Fruit fly (Drosophila melanogaster) whole organism, prepupa: ENCODE results near the gene CG9701.

ENCODE experiments used
- CG10631 ChIP-seq: fragments of 200-800 bp; sonication (Bioruptor generic); optimal IDR thresholded peaks from 2 replicates; lab custom pipeline; 2016; ENCODE audit warnings: missing biosample characterization, missing genetic modification characterization
- CG16779 ChIP-seq: fragments of 200-800 bp; sonication (Bioruptor generic); optimal IDR thresholded peaks from 3 replicates; lab custom pipeline; 2017; ENCODE audit warnings: missing biosample characterization, mild to moderate bottlenecking, missing genetic modification characterization
- CG3032 ChIP-seq: fragments of 200-800 bp; optimal IDR thresholded peaks from 2 replicates; lab custom pipeline; 2019; ENCODE audit warnings: missing biosample characterization, mild to moderate bottlenecking, missing genetic modification characterization, moderate library complexity
- CG31627 ChIP-seq: fragments of 200-800 bp; sonication (Bioruptor generic); optimal IDR thresholded peaks from 3 replicates; lab custom pipeline; 2016; ENCODE audit warnings: missing biosample characterization, missing genetic modification characterization
- CG32006 ChIP-seq: fragments of 200-800 bp; sonication (Bioruptor generic); optimal IDR thresholded peaks from 3 replicates; lab custom pipeline; 2017; ENCODE audit warnings: missing biosample characterization, mild to moderate bottlenecking, missing genetic modification characterization
- CG3919 ChIP-seq: fragments of 200-800 bp; sonication (Bioruptor generic); optimal IDR thresholded peaks from 3 replicates; lab custom pipeline; 2016; ENCODE audit warnings: missing biosample characterization, missing genetic modification characterization
- CG4318 ChIP-seq: fragments of 200-800 bp; sonication (Bioruptor generic); optimal IDR thresholded peaks from 3 replicates; lab custom pipeline; 2017; ENCODE audit warnings: missing biosample characterization, mild to moderate bottlenecking, missing genetic modification characterization
- CG6163 ChIP-seq: fragments of 200-800 bp; sonication (Bioruptor generic); IDR thresholded peaks from 3 replicates; pipeline ENCODE4 v1.3.6; 2022; ENCODE audit warnings: missing biosample characterization, missing genetic modification characterization
- CG6276 ChIP-seq: fragments of 200-800 bp; sonication (Bioruptor generic); optimal IDR thresholded peaks from 2 replicates; lab custom pipeline; 2017; ENCODE audit warnings: missing biosample characterization, mild to moderate bottlenecking, missing genetic modification characterization
- CG6808 ChIP-seq: fragments of 200-800 bp; sonication (Bioruptor generic); optimal IDR thresholded peaks from 3 replicates; lab custom pipeline; 2017; ENCODE audit warnings: missing biosample characterization, missing genetic modification characterization, mild to moderate bottlenecking, moderate library complexity, missing genetic modification reagents
- CG6854 ChIP-seq: fragments of 200-800 bp; sonication (Bioruptor generic); optimal IDR thresholded peaks from 2 replicates; lab custom pipeline; 2017; ENCODE audit warnings: missing biosample characterization, mild to moderate bottlenecking, missing genetic modification characterization
- CG8119 ChIP-seq: fragments of 200-800 bp; sonication (Bioruptor generic); IDR thresholded peaks from 3 replicates; pipeline ENCODE4 v1.3.6; 2022; ENCODE audit warnings: missing biosample characterization, missing genetic modification characterization
- CG8319 ChIP-seq: fragments of 200-800 bp; sonication (Bioruptor generic); optimal IDR thresholded peaks from 3 replicates; lab custom pipeline; 2016; ENCODE audit warnings: missing biosample characterization, missing genetic modification characterization
- Eip78C ChIP-seq: fragments of 200-800 bp; sonication (Bioruptor generic); peaks from one replicate; lab custom pipeline; 2016; ENCODE audit warnings: missing biosample characterization, missing genetic modification characterization
- Eip93F ChIP-seq: fragments of 200-800 bp; sonication (Bioruptor generic); optimal IDR thresholded peaks from 2 replicates; lab custom pipeline; 2016; ENCODE audit warnings: missing biosample characterization, mild to moderate bottlenecking, missing genetic modification characterization
- Ets21C ChIP-seq: fragments of 200-800 bp; sonication (Bioruptor generic); optimal IDR thresholded peaks from 3 replicates; lab custom pipeline; 2016; ENCODE audit warnings: missing biosample characterization, missing genetic modification characterization
- Ets96B ChIP-seq: fragments of 200-800 bp; optimal IDR thresholded peaks from 2 replicates; lab custom pipeline; 2019; ENCODE audit warnings: missing biosample characterization, mild to moderate bottlenecking, missing genetic modification characterization, moderate library complexity
- Hr38 ChIP-seq: sonication (Bioruptor generic); optimal IDR thresholded peaks from 2 replicates; lab custom pipeline; 2016; ENCODE audit warnings: missing biosample characterization, missing genetic modification characterization
- Hr39 ChIP-seq: fragments of 200-800 bp; sonication (Bioruptor generic); optimal IDR thresholded peaks from 2 replicates; lab custom pipeline; 2016; ENCODE audit warnings: missing biosample characterization, missing genetic modification characterization
- Lpt ChIP-seq: fragments of 200-800 bp; sonication (Bioruptor generic); optimal IDR thresholded peaks from 3 replicates; lab custom pipeline; 2016; ENCODE audit warnings: missing biosample characterization, missing genetic modification characterization
- Met ChIP-seq: fragments of 200-800 bp; sonication (Bioruptor generic); optimal IDR thresholded peaks from 3 replicates; lab custom pipeline; 2016; ENCODE audit warnings: missing biosample characterization, missing genetic modification characterization
- OdsH ChIP-seq: fragments of 200-800 bp; sonication (Bioruptor generic); optimal IDR thresholded peaks from 3 replicates; lab custom pipeline; 2016; ENCODE audit warnings: missing biosample characterization, missing genetic modification characterization
- Smox ChIP-seq: fragments of 200-800 bp; sonication (Bioruptor generic); optimal IDR thresholded peaks from 3 replicates; lab custom pipeline; 2016; ENCODE audit warnings: missing biosample characterization, missing genetic modification characterization
- Sox102F ChIP-seq: fragments of 200-800 bp; sonication (Bioruptor generic); optimal IDR thresholded peaks from 2 replicates; lab custom pipeline; 2016; ENCODE audit warnings: missing biosample characterization, mild to moderate bottlenecking, missing genetic modification characterization
- Sox15 ChIP-seq: fragments of 200-800 bp; sonication (Bioruptor generic); optimal IDR thresholded peaks from 3 replicates; lab custom pipeline; 2016; ENCODE audit warnings: missing biosample characterization, missing genetic modification characterization
- acj6 ChIP-seq: fragments of 200-800 bp; sonication (Bioruptor generic); optimal IDR thresholded peaks from 3 replicates; lab custom pipeline; 2016; ENCODE audit warnings: missing biosample characterization, missing genetic modification characterization
- dsx ChIP-seq: fragments of 200-800 bp; optimal IDR thresholded peaks from 3 replicates; lab custom pipeline; 2019; ENCODE audit warnings: missing biosample characterization, mild to moderate bottlenecking, missing genetic modification characterization, moderate library complexity; ENCODE audit not compliant: poor library complexity, severe bottlenecking
- eg ChIP-seq: fragments of 200-800 bp; sonication (Bioruptor generic); IDR thresholded peaks from 3 replicates; pipeline ENCODE4 v1.3.6; 2022; ENCODE audit warnings: missing biosample characterization, missing genetic modification characterization
- esn ChIP-seq: fragments of 200-800 bp; sonication (Bioruptor generic); optimal IDR thresholded peaks from 2 replicates; lab custom pipeline; 2016; ENCODE audit warnings: missing biosample characterization, mild to moderate bottlenecking, missing genetic modification characterization, moderate library complexity
- fd59A ChIP-seq: fragments of 200-800 bp; sonication (Bioruptor generic); optimal IDR thresholded peaks from 2 replicates; lab custom pipeline; 2017; ENCODE audit warnings: missing biosample characterization, mild to moderate bottlenecking, missing genetic modification characterization, missing genetic modification reagents
- fd85E ChIP-seq: fragments of 200-800 bp; sonication (Bioruptor generic); optimal IDR thresholded peaks from 3 replicates; lab custom pipeline; 2016; ENCODE audit warnings: missing biosample characterization, missing genetic modification characterization
- fkh ChIP-seq: fragments of 200-800 bp; sonication (Bioruptor generic); optimal IDR thresholded peaks from 3 replicates; lab custom pipeline; 2017; ENCODE audit warnings: missing biosample characterization, mild to moderate bottlenecking, missing genetic modification characterization, moderate library complexity
- net ChIP-seq: fragments of 200-800 bp; sonication (Bioruptor generic); optimal IDR thresholded peaks from 3 replicates; lab custom pipeline; 2016; ENCODE audit warnings: missing biosample characterization, missing genetic modification characterization
- pdm3 ChIP-seq: fragments of 200-800 bp; sonication (Bioruptor generic); optimal IDR thresholded peaks from 3 replicates; lab custom pipeline; 2016; ENCODE audit warnings: missing biosample characterization, missing genetic modification characterization
- salr ChIP-seq, 2 experiments: fragments of 200-800 bp; sonication (Bioruptor generic); optimal IDR thresholded peaks; 3 replicates each; lab custom pipeline; 2016 to 2018; ENCODE audit warnings: missing biosample characterization in 2 of 2, missing genetic modification characterization in 2 of 2, mild to moderate bottlenecking in 1 of 2
- spab ChIP-seq: fragments of 200-800 bp; sonication (Bioruptor generic); optimal IDR thresholded peaks from 2 replicates; lab custom pipeline; 2017; ENCODE audit warnings: missing biosample characterization, mild to moderate bottlenecking, missing genetic modification characterization, missing genetic modification reagents
- ss ChIP-seq, 2 experiments: fragments of 200-800 bp; sonication (Bioruptor generic); optimal IDR thresholded peaks; 2 replicates in 1 of 2; 3 replicates in 1 of 2; lab custom pipeline; 2017 to 2018; ENCODE audit warnings: mild to moderate bottlenecking in 2 of 2, missing biosample characterization in 2 of 2, missing genetic modification characterization in 2 of 2, moderate library complexity in 1 of 2
- svp ChIP-seq: fragments of 200-800 bp; sonication (Bioruptor generic); peaks from one replicate; lab custom pipeline; 2016; ENCODE audit warnings: missing biosample characterization, missing genetic modification characterization
- topi ChIP-seq: fragments of 200-800 bp; sonication (Bioruptor generic); optimal IDR thresholded peaks from 3 replicates; lab custom pipeline; 2016; ENCODE audit warnings: missing biosample characterization, missing genetic modification characterization
- vri ChIP-seq: fragments of 200-800 bp; sonication (Bioruptor generic); optimal IDR thresholded peaks from 3 replicates; lab custom pipeline; 2016; ENCODE audit warnings: missing biosample characterization, mild to moderate bottlenecking, missing genetic modification characterization

CG9701 gene

dm6 chr3L:16741660-16742059 lies 8.3 kb downstream of the CG9701 start:
- TF ChIP-seq CG16779 (tag; lab: Kevin White, UChicago) (no peak), dsx (peak; percentile 46), Sox102F (GFP tag; lab: Kevin White, UChicago) (no peak), CG4318 (GFP tag; lab: Kevin White, UChicago) (no peak), CG3032 (no peak)

- no peak for TF ChIP-seq Sox15 (GFP tag; lab: Kevin White, UChicago)
- TF ChIP-seq pdm3 (GFP tag; lab: Kevin White, UChicago) = no peak
- TF ChIP-seq Hr39 (GFP tag; lab: Kevin White, UChicago) = no peak
- no peak for TF ChIP-seq CG6854 (GFP tag; lab: Kevin White, UChicago)
- no peak for TF ChIP-seq Hr38 (GFP tag; lab: Kevin White, UChicago)
- TF ChIP-seq Eip78C (GFP tag; lab: Kevin White, UChicago) = no peak
- no peak for TF ChIP-seq CG16779 (tag; lab: Kevin White, UChicago)
- no peak for TF ChIP-seq CG8319
- TF ChIP-seq Ets21C (GFP tag; lab: Kevin White, UChicago) = no peak
- TF ChIP-seq net = no peak
- TF ChIP-seq CG6163 = no peak
- no peak for TF ChIP-seq CG31627 (GFP tag; lab: Kevin White, UChicago)
- TF ChIP-seq CG10631 (GFP tag; lab: Kevin White, UChicago) = no peak
- no peak for TF ChIP-seq OdsH (GFP tag; lab: Kevin White, UChicago)
- TF ChIP-seq CG6276 (GFP tag; lab: Kevin White, UChicago) = no peak
- no peak for TF ChIP-seq spab (GFP tag; lab: Kevin White, UChicago)
- no peak for TF ChIP-seq salr (GFP tag; optimal IDR thresholded peaks at IDR 0.05; lab: Kevin White, UChicago)
- no peak for TF ChIP-seq Lpt (GFP tag; lab: Kevin White, UChicago)
- TF ChIP-seq CG8119 (GFP tag; lab: Robert Waterston, UW) = no peak
- TF ChIP-seq fd85E (GFP tag; lab: Kevin White, UChicago) = no peak
Observed at dm6 chr3L:16743906-16744704, 10.8 kb downstream of the CG9701 start.

- peak; percentile 17 to 31 for TF ChIP-seq ss (GFP tag; optimal IDR thresholded peaks at IDR 0.05; lab: Kevin White, UChicago)
- peak; percentile 68 for TF ChIP-seq Eip78C (GFP tag; lab: Kevin White, UChicago)
- peak; percentile 2 for TF ChIP-seq CG3032
- peak; percentile 19 for TF ChIP-seq CG32006 (GFP tag; lab: Kevin White, UChicago)
- peak; percentile 37 for TF ChIP-seq svp (GFP tag; lab: Kevin White, UChicago)
- peak; percentile 13 for TF ChIP-seq CG6276 (GFP tag; lab: Kevin White, UChicago)
- TF ChIP-seq Lpt (GFP tag; lab: Kevin White, UChicago) = peak; percentile 16
- no peak for TF ChIP-seq CG8319
- TF ChIP-seq CG6808 (GFP tag; lab: Kevin White, UChicago) = peak; percentile 41
- TF ChIP-seq eg (GFP tag; lab: Robert Waterston, UW) = no peak
- TF ChIP-seq spab (GFP tag; lab: Kevin White, UChicago) = peak; percentile 25
Observed at dm6 chr3L:16746586-16747383, 13.4 kb downstream of the CG9701 start.

- TF ChIP-seq fd59A (GFP tag; lab: Kevin White, UChicago) (peak; percentile 36), spab (GFP tag; lab: Kevin White, UChicago) (peak; percentile 38), Eip93F (no peak), acj6 (GFP tag; lab: Kevin White, UChicago) (peak; percentile 44), eg (GFP tag; lab: Robert Waterston, UW) (no peak; the same call in 2 of the 3 replicates), svp (GFP tag; lab: Kevin White, UChicago) (peak; percentile 79), CG16779 (tag; lab: Kevin White, UChicago) (peak; percentile 36), fkh (GFP tag; lab: Kevin White, UChicago) (no peak), topi (GFP tag; lab: Kevin White, UChicago) (peak; percentile 45), Smox (peak; percentile 51), esn (GFP tag; lab: Kevin White, UChicago) (peak; percentile 59), Sox15 (GFP tag; lab: Kevin White, UChicago) (no peak), CG8319 (no peak), CG3032 (peak; percentile 60), CG10631 (GFP tag; lab: Kevin White, UChicago) (peak; percentile 55), CG3919 (GFP tag; lab: Kevin White, UChicago) (peak; percentile 53), CG32006 (GFP tag; lab: Kevin White, UChicago) (peak; percentile 83), net (peak; percentile 61), vri (GFP tag; lab: Kevin White, UChicago) (no peak), Met (GFP tag; lab: Kevin White, UChicago) (peak; percentile 48), Ets96B (tag; lab: Kevin White, UChicago) (peak; percentile 51), salr (GFP tag; optimal IDR thresholded peaks at IDR 0.05; lab: Kevin White, UChicago) (peak in 1 of 2 experiments; percentile 70)
Observed at dm6 chr3L:16748343-16748742, 15.0 kb downstream of the CG9701 start.
